Worm (Caenorhabditis elegans): Measurements from ENCODE around the gene ran-2.
A peak's percentile ranks its signal among the peaks of the same experiment; 100 is the strongest.

ran-2 gene

DNA sequence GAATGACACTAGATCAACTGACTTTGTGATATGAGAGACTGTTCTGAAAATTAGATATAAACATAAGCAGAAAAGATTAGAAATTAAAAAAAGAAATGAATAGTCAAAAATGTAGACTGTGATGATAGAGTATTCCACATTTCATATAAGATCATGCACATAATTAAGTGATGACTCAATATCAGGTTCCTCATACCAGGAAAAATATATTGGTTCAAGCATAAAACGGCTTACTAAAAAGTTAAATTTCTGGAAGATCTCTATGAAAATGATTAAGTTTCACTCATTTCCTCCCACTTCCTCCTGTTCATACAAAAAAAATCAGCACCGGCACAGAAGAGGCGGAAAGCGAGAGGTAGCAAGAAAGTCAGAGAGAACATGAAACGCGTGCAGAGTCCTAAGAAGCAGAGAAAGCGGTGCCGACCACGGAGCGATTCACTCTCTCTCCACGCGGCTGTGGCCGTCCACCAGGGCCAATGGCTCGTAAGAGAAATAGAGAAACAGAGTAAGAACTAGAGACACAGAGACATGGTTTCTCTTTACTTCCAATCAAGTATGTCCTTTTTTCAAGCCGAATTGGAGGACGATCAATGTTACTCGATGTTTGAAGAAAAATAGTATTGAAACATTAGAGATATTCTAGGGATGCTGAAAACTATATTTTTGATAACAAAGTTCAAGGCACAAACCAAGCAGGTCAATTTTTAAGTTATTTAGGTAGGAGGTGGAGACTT lies 41.6 kb upstream of the ran-2 start, which contains the start of the genes ZK688.5 and fahd-1 (continued):
- TF ChIP-seq ceh-31 (tag; optimal IDR thresholded peaks at IDR 0.05): peak; percentile 78
- no peak for TF ChIP-seq Y22D7AL.16 (tag; optimal IDR thresholded peaks at IDR 0.05)
- TF ChIP-seq tbx-2 (tag; optimal IDR thresholded peaks at IDR 0.05): peak; percentile 63
- TF ChIP-seq tbx-7 (tag; optimal IDR thresholded peaks at IDR 0.05): no peak
- peak; percentile 19 for TF ChIP-seq F13H6.1 (tag; optimal IDR thresholded peaks at IDR 0.05)
- no peak for TF ChIP-seq ahr-1 (tag; optimal IDR thresholded peaks at IDR 0.05)
- TF ChIP-seq unc-55 (GFP tag; optimal IDR thresholded peaks at IDR 0.05): peak; percentile 66
- no peak for TF ChIP-seq unc-86 (tag; optimal IDR thresholded peaks at IDR 0.05)
- TF ChIP-seq ceh-9 (tag; optimal IDR thresholded peaks at IDR 0.05): no peak
- no peak for TF ChIP-seq hlh-15 (tag; optimal IDR thresholded peaks at IDR 0.05)
- no peak for TF ChIP-seq ama-1 (optimal IDR thresholded peaks at IDR 0.05)
- no peak for TF ChIP-seq sdc-2 (tag; optimal IDR thresholded peaks at IDR 0.05)
- TF ChIP-seq dve-1 (tag; optimal IDR thresholded peaks at IDR 0.05): no peak
- TF ChIP-seq ceh-34 (tag; optimal IDR thresholded peaks at IDR 0.05): peak; percentile 80
- TF ChIP-seq ref-2 (tag; optimal IDR thresholded peaks at IDR 0.05): peak; percentile 57
- no peak for TF ChIP-seq K09A11.1 (tag; optimal IDR thresholded peaks at IDR 0.05; ENCODE audit: insufficient read depth)
- TF ChIP-seq ceh-14 (tag; optimal IDR thresholded peaks at IDR 0.05): peak; percentile 36
- TF ChIP-seq elt-4 (tag; optimal IDR thresholded peaks at IDR 0.05): no peak
- TF ChIP-seq sox-4 (tag; optimal IDR thresholded peaks at IDR 0.05): no peak
- no peak for TF ChIP-seq mec-3 (tag; optimal IDR thresholded peaks at IDR 0.05; ENCODE audit: borderline replicate concordance)

DNA sequence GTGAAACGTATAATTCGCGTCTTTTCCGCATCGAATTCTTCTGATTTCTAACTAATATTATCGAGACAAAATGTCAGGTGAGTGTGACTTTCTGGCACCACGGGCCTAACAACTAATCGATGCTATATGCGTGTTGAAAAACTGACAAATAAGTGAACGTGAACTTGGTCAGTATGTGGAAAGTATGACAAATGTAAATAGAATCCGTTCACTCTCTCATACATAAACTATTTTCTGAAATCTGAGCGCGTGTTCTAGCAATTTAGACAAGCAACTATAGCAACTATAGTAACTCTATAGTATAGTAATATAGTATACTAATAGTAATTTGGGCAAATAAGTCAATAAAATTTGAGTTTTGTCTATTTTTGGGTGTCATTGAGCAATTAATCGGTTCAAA lies 41.0 kb upstream of the ran-2 start:
- no peak for TF ChIP-seq eyg-1 (tag; optimal IDR thresholded peaks at IDR 0.05)
- TF ChIP-seq nfya-1 (tag; optimal IDR thresholded peaks at IDR 0.05): no peak
- no peak for TF ChIP-seq sdc-2 (tag; optimal IDR thresholded peaks at IDR 0.05)
- no peak for TF ChIP-seq pros-1 (tag; optimal IDR thresholded peaks at IDR 0.05)
- no peak for TF ChIP-seq ref-2 (tag; optimal IDR thresholded peaks at IDR 0.05)
- no peak for TF ChIP-seq K09A11.1 (tag; optimal IDR thresholded peaks at IDR 0.05; ENCODE audit: insufficient read depth)
- no peak for TF ChIP-seq F13H6.1 (tag; optimal IDR thresholded peaks at IDR 0.05)
- no peak for TF ChIP-seq fkh-10 (GFP tag; optimal IDR thresholded peaks at IDR 0.05)
- no peak for TF ChIP-seq ceh-45 (GFP tag; IDR thresholded peaks at IDR 0.05)
- no peak for TF ChIP-seq ceh-30 (tag; optimal IDR thresholded peaks at IDR 0.05)
- TF ChIP-seq pqm-1 (tag; optimal IDR thresholded peaks at IDR 0.05): no peak
- TF ChIP-seq nhr-11 (tag; optimal IDR thresholded peaks at IDR 0.05): no peak
- no peak for TF ChIP-seq ahr-1 (tag; optimal IDR thresholded peaks at IDR 0.05)
- no peak for TF ChIP-seq zip-5 (tag; optimal IDR thresholded peaks at IDR 0.05)

DNA sequence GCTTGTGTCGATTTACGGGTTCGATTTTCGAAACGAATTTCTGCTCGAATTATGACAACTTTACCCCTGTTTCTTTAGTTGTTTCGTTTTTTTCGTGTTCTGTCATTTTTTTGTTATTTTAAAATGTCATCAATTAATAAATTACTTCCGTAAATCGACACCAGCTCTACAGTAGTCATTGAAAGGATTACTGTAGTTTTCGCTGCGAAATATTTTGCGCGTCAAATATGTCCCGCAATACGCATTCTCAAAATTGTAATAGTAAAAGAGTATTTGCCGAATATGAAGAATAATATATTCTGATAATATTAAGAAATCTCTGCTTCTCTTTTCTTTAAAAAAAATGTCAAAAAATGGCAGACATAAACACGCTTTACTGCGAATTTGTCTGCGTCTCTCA lies 40.1 kb upstream of the ran-2 start:
- TF ChIP-seq ceh-22 (tag; optimal IDR thresholded peaks at IDR 0.05) (no peak), ceh-31 (tag; optimal IDR thresholded peaks at IDR 0.05) (no peak), lim-6 (tag; optimal IDR thresholded peaks at IDR 0.05) (no peak), dmd-4 (tag; optimal IDR thresholded peaks at IDR 0.05; ENCODE audit: borderline replicate concordance) (no peak), che-1 (tag; optimal IDR thresholded peaks at IDR 0.05) (no peak), hlh-30 (tag; optimal IDR thresholded peaks at IDR 0.05; ENCODE audit: insufficient read depth) (no peak), ceh-48 (tag; optimal IDR thresholded peaks at IDR 0.05) (no peak), ceh-34 (tag; optimal IDR thresholded peaks at IDR 0.05) (no peak), nfya-1 (tag; optimal IDR thresholded peaks at IDR 0.05) (no peak), ceh-14 (tag; optimal IDR thresholded peaks at IDR 0.05) (no peak), tbx-7 (tag; optimal IDR thresholded peaks at IDR 0.05) (no peak), K09A11.1 (tag; optimal IDR thresholded peaks at IDR 0.05; ENCODE audit: insufficient read depth) (no peak), odd-2 (tag; optimal IDR thresholded peaks at IDR 0.05) (no peak), tbx-2 (tag; optimal IDR thresholded peaks at IDR 0.05) (no peak), ttx-3 (tag; optimal IDR thresholded peaks at IDR 0.05) (no peak), fkh-10 (GFP tag; optimal IDR thresholded peaks at IDR 0.05) (no peak)
